Fruit fly (Drosophila melanogaster): ENCODE data around the gene P5cr.

DNA sequence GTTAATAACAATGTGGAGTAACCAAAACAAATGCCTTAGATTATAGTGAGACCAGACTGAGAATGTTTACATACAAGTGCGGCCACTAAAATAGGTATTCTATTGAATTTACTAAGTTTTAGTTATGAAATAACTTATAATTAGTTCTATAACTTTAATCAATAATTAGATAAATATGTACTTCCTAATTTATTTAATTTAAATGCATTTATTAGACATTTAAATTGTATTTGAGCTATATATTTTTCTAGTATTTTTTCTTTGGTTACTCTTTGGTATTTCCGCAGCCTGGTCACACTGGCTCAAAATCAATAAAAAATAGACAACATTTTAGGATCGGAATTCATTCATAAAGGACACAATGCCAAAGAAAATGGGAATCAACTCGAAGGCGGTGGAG is 2.5 kb downstream of the P5cr start, which contains the start of the genes Prp18 and CG6013:
- TF ChIP-seq CG4496 (GFP tag; IDR thresholded peaks at IDR 0.05) = no peak
- no peak for TF ChIP-seq CG13204 (GFP tag; optimal IDR thresholded peaks at IDR 0.05)
